Worm (Caenorhabditis elegans): ENCODE results near the gene F53B7.4.

ce11 chrV:11051921-11052320 is 49.6 kb upstream of the F53B7.4 start, which contains the start of gene T04C12.33:
- no peak for TF ChIP-seq K02D7.2 (tag; optimal IDR thresholded peaks at IDR 0.05)
- no peak for TF ChIP-seq rnt-1 (tag; optimal IDR thresholded peaks at IDR 0.05)
- no peak for TF ChIP-seq ttx-3 (tag; optimal IDR thresholded peaks at IDR 0.05)
- no peak for TF ChIP-seq sox-4 (tag; optimal IDR thresholded peaks at IDR 0.05)
- TF ChIP-seq lim-6 (tag; optimal IDR thresholded peaks at IDR 0.05) = no peak
